Fruit fly (Drosophila melanogaster) S2 (cell line): ENCODE measurements around the gene CG10996.

Experiments used
- CG8478 ChIP-seq: fragments of >200 bp; optimal IDR thresholded peaks from 2 replicates; lab custom pipeline; 2018
- CTCF ChIP-seq, 2 experiments: fragments of >200 bp; optimal IDR thresholded peaks; 2 replicates each; lab custom pipeline; 2018

DNA sequence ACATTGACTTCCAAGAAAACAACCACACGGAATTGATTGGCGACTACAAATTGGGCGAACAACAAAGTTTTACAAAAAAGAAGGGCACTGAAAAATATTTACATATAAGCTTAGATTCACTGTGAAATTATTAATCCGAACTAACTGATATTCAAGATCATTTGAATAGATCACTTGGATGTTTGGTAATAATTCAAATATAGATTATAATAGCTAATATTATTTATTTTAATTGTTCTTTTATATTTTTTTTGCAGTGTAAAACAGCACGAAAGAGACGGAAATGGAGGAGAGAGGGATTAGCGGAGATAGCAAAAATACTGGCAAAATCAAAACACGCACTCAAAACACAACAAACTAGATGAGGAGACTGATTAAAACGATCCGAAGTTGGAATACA is 40.8 kb upstream of the CG10996 start:
- TF ChIP-seq CG8478 (lab: Kevin White, UChicago) = no peak
- no peak for TF ChIP-seq CTCF (optimal IDR thresholded peaks at IDR 0.05; lab: Kevin White, UChicago)
